Worm (Caenorhabditis elegans): ENCODE results near the gene F58E2.2.
"Not testable (repeated sequence)": the region's sequence is repeated elsewhere in the genome, so short reads cannot be mapped to it uniquely, and the experiment has no call there.

The F58E2.2 gene

DNA sequence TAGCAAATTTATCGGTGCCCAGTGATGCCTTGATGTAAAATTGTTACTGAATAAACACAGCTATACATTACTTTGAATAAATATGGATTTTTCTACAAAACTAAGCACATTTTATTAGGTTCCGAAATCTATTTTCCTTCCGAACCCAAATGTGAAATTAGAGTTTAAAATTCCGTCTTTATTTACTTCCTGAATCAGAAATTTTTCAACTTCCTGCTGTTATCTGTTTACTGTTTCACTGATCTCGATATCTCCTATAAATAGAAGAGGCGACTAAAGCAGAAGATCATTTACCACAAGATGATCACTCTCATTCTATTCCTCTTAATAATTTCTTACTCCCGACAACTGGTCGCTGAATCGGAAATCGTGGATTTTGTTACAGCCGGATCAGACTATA, at the start of gene F58E2.2:
TSS of gene F58E2.2 (plus strand) at position 301 of the 400 bp plus-strand sequence.
- TF ChIP-seq nhr-85 (tag), result peak; percentile 0
- no peak for TF ChIP-seq nhr-28 (tag; optimal IDR thresholded peaks at IDR 0.05)
- no peak for TF ChIP-seq nhr-84 (tag; optimal IDR thresholded peaks at IDR 0.05)

ce11 chrIV:3422516-3422915, 47.3 kb upstream of the F58E2.2 start, which contains the start of gene C04C3.6:
Gene C04C3.6, minus strand, starts transcription at chrIV:3422616.
- TF ChIP-seq swsn-7 (tag; optimal IDR thresholded peaks at IDR 0.05) (no peak), unc-98 (GFP tag; IDR thresholded peaks at IDR 0.05) (no peak), ceh-8 (GFP tag; optimal IDR thresholded peaks at IDR 0.05) (no peak), ama-1 (optimal IDR thresholded peaks at IDR 0.05) (no peak), dsc-1 (tag; optimal IDR thresholded peaks at IDR 0.05) (no peak), mef-2 (tag; optimal IDR thresholded peaks at IDR 0.05) (no peak), nhr-85 (tag) (no peak), nhr-90 (tag; optimal IDR thresholded peaks at IDR 0.05; ENCODE audit: poor library complexity) (no peak), blmp-1 (tag; optimal IDR thresholded peaks at IDR 0.05) (no peak), grh-1 (GFP tag; IDR thresholded peaks at IDR 0.05) (no peak), nhr-28 (tag; optimal IDR thresholded peaks at IDR 0.05) (no peak), efl-1 (optimal IDR thresholded peaks at IDR 0.05) (no peak), efl-1 (GFP tag; optimal IDR thresholded peaks at IDR 0.05 in 1 of 2) (no peak)

ce11 chrIV:3428434-3428950, 41.4 kb upstream of the F58E2.2 start, which contains the start of the genes C04C3.9 and srz-60:
Gene C04C3.9, minus strand, starts transcription at chrIV:3428534.
Gene srz-60, plus strand, starts transcription at chrIV:3428900.
- TF ChIP-seq lin-15B (tag; optimal IDR thresholded peaks at IDR 0.05), result no peak
- TF ChIP-seq xbp-1 (tag; optimal IDR thresholded peaks at IDR 0.05), result no peak
- TF ChIP-seq mef-2 (tag; optimal IDR thresholded peaks at IDR 0.05), result no peak
- TF ChIP-seq nhr-19 (GFP tag; conservative IDR thresholded peaks at IDR 0.05), result no peak
- no peak for TF ChIP-seq dsc-1 (tag; optimal IDR thresholded peaks at IDR 0.05)
- TF ChIP-seq ceh-8 (GFP tag; optimal IDR thresholded peaks at IDR 0.05), result no peak
- no peak for TF ChIP-seq sup-37 (GFP tag; optimal IDR thresholded peaks at IDR 0.05)
- no peak for TF ChIP-seq pqm-1 (tag; optimal IDR thresholded peaks at IDR 0.05)

ce11 chrIV:3433387-3433786, 36.5 kb upstream of the F58E2.2 start, which contains the start of gene C04C3.7:
Gene C04C3.7, minus strand, starts transcription at chrIV:3433487.
- not testable (repeated sequence) for TF ChIP-seq unc-98 (GFP tag; IDR thresholded peaks at IDR 0.05); nhr-90 (tag; optimal IDR thresholded peaks at IDR 0.05; ENCODE audit: poor library complexity); nhr-19 (GFP tag; conservative IDR thresholded peaks at IDR 0.05)

DNA sequence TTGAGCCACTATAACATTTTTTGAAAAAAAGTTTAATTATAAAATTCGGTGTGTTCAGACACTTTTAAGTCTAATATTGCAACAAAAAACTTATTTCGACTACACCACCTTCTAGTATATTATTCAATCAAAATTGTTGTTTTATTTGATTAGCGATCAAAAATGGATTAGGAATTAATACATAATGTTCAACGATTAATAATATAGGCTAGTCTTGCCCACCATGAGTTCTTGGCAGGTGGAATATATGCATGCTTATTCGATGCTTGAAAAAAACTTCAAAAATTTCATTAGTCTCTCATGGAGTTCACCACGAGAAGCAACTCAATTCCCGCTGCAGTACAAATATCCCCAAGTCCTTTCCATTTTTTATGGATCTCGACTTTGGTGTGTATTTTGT, 33.8 kb upstream of the F58E2.2 start, which contains the start of gene srz-32:
TSS of gene srz-32 (plus strand) at position 301 of the 400 bp plus-strand sequence.
- TF ChIP-seq isw-1 (GFP tag; IDR thresholded peaks at IDR 0.05) (no peak), ceh-90 (tag; optimal IDR thresholded peaks at IDR 0.05) (no peak), fkh-10 (GFP tag; optimal IDR thresholded peaks at IDR 0.05) (no peak), snu-23 (GFP tag; optimal IDR thresholded peaks at IDR 0.05) (no peak), pax-3 (tag; optimal IDR thresholded peaks at IDR 0.05) (no peak), tbx-2 (tag; optimal IDR thresholded peaks at IDR 0.05) (no peak), blmp-1 (tag; optimal IDR thresholded peaks at IDR 0.05) (no peak), ceh-63 (GFP tag; optimal IDR thresholded peaks at IDR 0.05) (no peak), skn-1 (tag; optimal IDR thresholded peaks at IDR 0.05) (no peak), swsn-7 (tag; optimal IDR thresholded peaks at IDR 0.05) (no peak)

DNA sequence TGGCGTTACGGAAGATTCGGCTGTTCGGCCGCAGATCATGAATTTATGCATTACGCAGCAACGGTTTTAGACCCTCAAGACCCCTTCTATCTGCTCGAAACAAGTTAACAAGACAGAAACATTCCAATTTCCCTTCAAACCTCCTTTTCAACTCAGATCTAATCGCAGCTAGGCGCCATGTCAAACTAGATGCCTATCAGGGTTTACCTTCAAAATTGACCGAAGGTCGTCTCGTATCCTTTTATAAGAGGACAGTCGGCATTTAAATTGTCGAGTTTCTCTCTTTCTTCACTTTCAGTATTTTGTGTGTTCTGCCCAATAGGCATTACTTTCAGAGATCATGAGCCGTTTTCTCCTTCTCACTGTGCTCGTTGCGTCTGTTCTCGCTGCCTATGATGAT, 31.8 kb upstream of the F58E2.2 start, which contains the start of gene grd-13:
TSS of gene grd-13 (plus strand) at position 291 of the 400 bp plus-strand sequence.
- TF ChIP-seq jun-1 (tag; optimal IDR thresholded peaks at IDR 0.05) (no peak), nhr-85 (tag) (peak; percentile 87), zip-4 (GFP tag; optimal IDR thresholded peaks at IDR 0.05) (no peak), nhr-20 (tag; optimal IDR thresholded peaks at IDR 0.05) (no peak), zag-1 (tag; optimal IDR thresholded peaks at IDR 0.05) (no peak), mef-2 (tag; optimal IDR thresholded peaks at IDR 0.05) (no peak), ceh-63 (GFP tag; optimal IDR thresholded peaks at IDR 0.05) (no peak)
